Fruit fly (Drosophila melanogaster): Measurements from ENCODE around the gene CG33160.

- no peak for TF ChIP-seq CG8478 (optimal IDR thresholded peaks at IDR 0.05)
- TF ChIP-seq CTCF (optimal IDR thresholded peaks at IDR 0.05): no peak
These were observed 46.7 kb upstream of the CG33160 start for dm6 chr3L:3252884-3253283.
